Worm (Caenorhabditis elegans) whole organism, early embryonic: ENCODE measurements around the gene igdb-3.

Experiments
- B0310.2 ChIP-seq: sonication (generic microtip); optimal IDR thresholded peaks from 2 replicates; lab custom pipeline; 2016; ENCODE audit warnings: mild to moderate bottlenecking, missing genetic modification characterization, missing compliant biosample characterization
- F13C5.2 ChIP-seq: sonication (generic microtip); optimal IDR thresholded peaks from 2 replicates; lab custom pipeline; 2017; ENCODE audit warnings: mild to moderate bottlenecking, missing genetic modification characterization, inconsistent platforms, missing compliant biosample characterization
- ama-1 ChIP-seq: fragments of 150-350 bp; optimal IDR thresholded peaks from 2 replicates; lab custom pipeline; 2014
- ceh-13 ChIP-seq: fragments of 200-800 bp; sonication (Bioruptor generic); optimal IDR thresholded peaks from 2 replicates; lab custom pipeline; 2018; ENCODE audit warnings: mild to moderate bottlenecking, missing genetic modification characterization, missing compliant biosample characterization
- ceh-36 ChIP-seq: sonication (generic microtip); optimal IDR thresholded peaks from 2 replicates; lab custom pipeline; 2016; ENCODE audit warnings: missing genetic modification characterization, inconsistent platforms, missing compliant biosample characterization
- ets-7 ChIP-seq: sonication (generic microtip); optimal IDR thresholded peaks from 2 replicates; lab custom pipeline; 2016; ENCODE audit warnings: missing genotype, missing genetic modification characterization, missing compliant biosample characterization
- hmbx-1 ChIP-seq: sonication (generic microtip); optimal IDR thresholded peaks from 2 replicates; lab custom pipeline; 2016; ENCODE audit warnings: mild to moderate bottlenecking, missing genetic modification characterization, missing compliant biosample characterization
- scrt-1 ChIP-seq: fragments of 200-800 bp; sonication (Bioruptor generic); IDR thresholded peaks from 2 replicates; pipeline ENCODE4 v1.3.6; 2022; ENCODE audit warnings: missing genetic modification characterization, missing compliant biosample characterization
- sea-1 ChIP-seq: fragments of 200-800 bp; sonication (Bioruptor generic); conservative IDR thresholded peaks from 2 replicates; pipeline ENCODE4 v1.3.6; 2022; ENCODE audit warnings: missing genetic modification characterization, missing compliant biosample characterization
- tbx-37 ChIP-seq: fragments of 200-800 bp; sonication (Bioruptor generic); conservative IDR thresholded peaks from 2 replicates; pipeline ENCODE4 v1.3.6; 2022; ENCODE audit warnings: missing genetic modification reagents, missing genetic modification characterization, missing compliant biosample characterization
- tra-4 ChIP-seq: sonication (generic microtip); optimal IDR thresholded peaks from 2 replicates; lab custom pipeline; 2017; ENCODE audit warnings: missing genetic modification characterization, missing compliant biosample characterization

DNA sequence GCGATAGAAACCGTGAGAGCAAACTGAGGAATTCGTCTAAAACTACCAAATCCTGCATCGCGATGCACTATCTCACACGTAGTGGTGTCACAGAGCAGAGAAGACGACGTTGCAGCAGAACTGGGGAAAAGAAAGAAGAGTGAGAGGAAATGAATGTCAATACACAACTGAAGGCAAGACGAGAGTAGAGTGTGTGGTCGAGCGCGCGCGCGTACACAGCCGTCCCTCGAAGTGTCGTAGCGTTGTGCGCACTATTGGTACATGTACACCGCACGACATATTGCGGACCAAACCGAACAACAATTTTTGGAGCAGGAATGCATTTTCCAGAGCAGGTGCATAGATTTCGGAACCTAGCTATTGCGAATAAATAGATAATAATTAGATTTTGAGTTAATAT is 6.9 kb upstream of the igdb-3 start:
- TF ChIP-seq tra-4 (tag; lab: Kevin White, UChicago) (no peak), ceh-36 (tag; lab: Kevin White, UChicago) (no peak), F13C5.2 (peak; percentile 56), ceh-13 (GFP tag; lab: Kevin White, UChicago) (no peak), ama-1 (lab: Kevin White, UChicago) (no peak), sea-1 (GFP tag; lab: Robert Waterston, UW) (peak; percentile 72; the same call in 1 of the 2 replicates), hmbx-1 (tag; lab: Kevin White, UChicago) (no peak), tbx-37 (no peak), ets-7 (tag; lab: Kevin White, UChicago) (no peak), scrt-1 (GFP tag; lab: Robert Waterston, UW) (no peak), B0310.2 (tag; lab: Kevin White, UChicago) (no peak)
